2 fruit fly cellular contexts compared by ENCODE assay signal in the genomic region with DNA sequence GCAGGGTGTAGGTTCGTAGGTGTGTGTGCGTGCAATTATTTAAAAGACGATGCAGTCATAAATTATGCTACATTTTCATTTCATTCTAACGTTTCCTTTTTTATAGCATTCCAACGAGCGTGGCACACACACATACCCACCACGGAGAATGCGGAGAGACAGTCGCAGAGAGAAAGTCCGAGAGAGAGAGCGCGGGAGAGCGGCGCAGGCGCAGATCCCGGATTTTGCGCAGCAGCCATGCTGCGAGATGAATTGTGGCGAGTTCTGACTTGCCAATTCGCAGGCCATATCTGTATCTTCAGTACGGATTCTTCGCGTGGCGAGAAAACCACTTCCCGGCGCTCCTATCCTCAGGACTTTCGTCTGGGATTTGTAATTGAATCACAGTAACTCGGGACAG.
TF ChIP-seq lines count a peak whose summit lies in the region.

A gene (plus strand): TSS at position 323 of the 400 bp plus-strand sequence.

- no peak for TF ChIP-seq CTCF in whole organism, embryonic (GFP tag; optimal IDR thresholded peaks at IDR 0.05; lab: Kevin White, UChicago)

TF ChIP-seq in whole organism, embryonic, 481 proteins besides CTCF, POLR2A, EP300 and RAD21 (continues in another document):
- TF ChIP-seq sqz (GFP tag; optimal IDR thresholded peaks at IDR 0.05; lab: Kevin White, UChicago) (no peak), CG17186 (GFP tag; optimal IDR thresholded peaks at IDR 0.05; lab: Kevin White, UChicago) (no peak), crc (GFP tag; optimal IDR thresholded peaks at IDR 0.05; lab: Kevin White, UChicago) (no peak), gcm (GFP tag; optimal IDR thresholded peaks at IDR 0.05; lab: Kevin White, UChicago) (no peak), CG33557 (GFP tag; optimal IDR thresholded peaks at IDR 0.05; lab: Kevin White, UChicago) (no peak), sim (GFP tag; IDR thresholded peaks at IDR 0.05; lab: Robert Waterston, UW) (no peak), eyg (GFP tag; optimal IDR thresholded peaks at IDR 0.05; lab: Kevin White, UChicago) (no peak), CG4707 (GFP tag; optimal IDR thresholded peaks at IDR 0.05; lab: Kevin White, UChicago) (no peak), Deaf1 (tag; optimal IDR thresholded peaks at IDR 0.05; lab: Kevin White, UChicago) (peak; percentile 14), Aef1 (GFP tag; IDR thresholded peaks at IDR 0.05; lab: Robert Waterston, UW) (no peak), hb (GFP tag; IDR thresholded peaks at IDR 0.05; lab: Robert Waterston, UW; ENCODE audit: partially characterized antibody) (0 out of 3 replicates have a peak, but pooled peaks have one; percentile 13), CG18476 (GFP tag; optimal IDR thresholded peaks at IDR 0.05; lab: Kevin White, UChicago) (no peak), Trl (optimal IDR thresholded peaks at IDR 0.05; lab: Kevin White, UChicago) (peak; percentile 67 to 69), Trl (GFP tag; optimal IDR thresholded peaks at IDR 0.05; lab: Kevin White, UChicago) (no peak), ap (GFP tag; IDR thresholded peaks at IDR 0.05; lab: Robert Waterston, UW) (no peak), yki (optimal IDR thresholded peaks at IDR 0.05; lab: Kevin White, UChicago) (peak; percentile 46), trh (GFP tag; optimal IDR thresholded peaks at IDR 0.05; lab: Kevin White, UChicago) (no peak), chm (GFP tag; IDR thresholded peaks at IDR 0.05; lab: Robert Waterston, UW) (no peak), pros (GFP tag; optimal IDR thresholded peaks at IDR 0.05; lab: Kevin White, UChicago) (no peak), Fer1 (GFP tag; optimal IDR thresholded peaks at IDR 0.05; lab: Kevin White, UChicago) (no peak), sens-2 (GFP tag; IDR thresholded peaks at IDR 0.05; lab: Robert Waterston, UW) (no peak), caup (GFP tag; optimal IDR thresholded peaks at IDR 0.05; lab: Kevin White, UChicago; ENCODE audit: severe bottlenecking) (no peak), Six4 (GFP tag; optimal IDR thresholded peaks at IDR 0.05; lab: Kevin White, UChicago) (no peak), Spps (tag; optimal IDR thresholded peaks at IDR 0.05; lab: Kevin White, UChicago) (no peak), CG1647 (GFP tag; optimal IDR thresholded peaks at IDR 0.05; lab: Kevin White, UChicago) (no peak), jing (GFP tag; optimal IDR thresholded peaks at IDR 0.05; lab: Kevin White, UChicago) (no peak), CG9215 (GFP tag; IDR thresholded peaks at IDR 0.05; lab: Robert Waterston, UW) (no peak), crol (GFP tag; IDR thresholded peaks at IDR 0.05; lab: Robert Waterston, UW) (no peak), Fer3 (tag; optimal IDR thresholded peaks at IDR 0.05; lab: Kevin White, UChicago) (no peak), cg (GFP tag; optimal IDR thresholded peaks at IDR 0.05; lab: Kevin White, UChicago) (peak; percentile 49), CG3847 (GFP tag; IDR thresholded peaks at IDR 0.05; lab: Robert Waterston, UW) (0 out of 2 replicates have a peak, but pooled peaks have one; percentile 11), CG2116 (GFP tag; optimal IDR thresholded peaks at IDR 0.05; lab: Kevin White, UChicago) (no peak), Bgb (GFP tag; IDR thresholded peaks at IDR 0.05; lab: Robert Waterston, UW; ENCODE audit: partially characterized antibody) (no peak), CG11456 (GFP tag; IDR thresholded peaks at IDR 0.05; lab: Robert Waterston, UW) (no peak), insv (GFP tag; optimal IDR thresholded peaks at IDR 0.05; lab: Kevin White, UChicago) (no peak), lilli (GFP tag; optimal IDR thresholded peaks at IDR 0.05; lab: Kevin White, UChicago) (no peak), CG17802 (tag; optimal IDR thresholded peaks at IDR 0.05; lab: Kevin White, UChicago) (no peak), az2 (GFP tag; optimal IDR thresholded peaks at IDR 0.05; lab: Kevin White, UChicago) (no peak), CG17385 (GFP tag; optimal IDR thresholded peaks at IDR 0.05; lab: Kevin White, UChicago) (no peak), CG13424 (tag; optimal IDR thresholded peaks at IDR 0.05; lab: Kevin White, UChicago) (no peak), sd (tag; optimal IDR thresholded peaks at IDR 0.05; lab: Kevin White, UChicago) (peak; percentile 53), CG32767 (GFP tag; IDR thresholded peaks at IDR 0.05; lab: Robert Waterston, UW) (no peak), CG3726 (GFP tag; IDR thresholded peaks at IDR 0.05; lab: Robert Waterston, UW) (no peak), scrt (GFP tag; optimal IDR thresholded peaks at IDR 0.05; lab: Kevin White, UChicago) (no peak), D19B (GFP tag; optimal IDR thresholded peaks at IDR 0.05; lab: Kevin White, UChicago) (no peak)

TF ChIP-seq in whole organism, wandering third instar larva, 38 proteins besides CTCF, POLR2A, EP300 and RAD21:
- TF ChIP-seq sage (GFP tag; optimal IDR thresholded peaks at IDR 0.05; lab: Kevin White, UChicago), result no peak
- peak; percentile 23 for TF ChIP-seq Dif (GFP tag; optimal IDR thresholded peaks at IDR 0.05; lab: Kevin White, UChicago; ENCODE audit: partially characterized antibody)
TF ChIP-seq in whole organism, wandering third instar larva: peak in this region for 1.
